Fruit fly (Drosophila melanogaster): ENCODE results near the gene CG42354.

The CG42354 gene

dm6 chrX:16092614-16093280 is 12.0 kb downstream of the CG42354 start (continued):
- TF ChIP-seq Fer1 (GFP tag; optimal IDR thresholded peaks at IDR 0.05) = no peak
- TF ChIP-seq lbe (GFP tag; optimal IDR thresholded peaks at IDR 0.05) = no peak
- no peak for TF ChIP-seq Adf1 (GFP tag; IDR thresholded peaks at IDR 0.05)
- TF ChIP-seq Meics (GFP tag; optimal IDR thresholded peaks at IDR 0.05) = no peak
- TF ChIP-seq schlank (tag; optimal IDR thresholded peaks at IDR 0.05) = no peak
- no peak for TF ChIP-seq kay (GFP tag; optimal IDR thresholded peaks at IDR 0.05)
- TF ChIP-seq Hsf (GFP tag; optimal IDR thresholded peaks at IDR 0.05) = no peak
- TF ChIP-seq dmrt99B (tag; optimal IDR thresholded peaks at IDR 0.05) = peak; percentile 2
- TF ChIP-seq H2.0 (GFP tag; IDR thresholded peaks at IDR 0.05) = no peak
- TF ChIP-seq CG12236 (GFP tag; optimal IDR thresholded peaks at IDR 0.05) = no peak
- TF ChIP-seq HmgZ (tag; optimal IDR thresholded peaks at IDR 0.05) = no peak
- TF ChIP-seq CG30431 (GFP tag; optimal IDR thresholded peaks at IDR 0.05) = no peak
- no peak for TF ChIP-seq CG31365 (tag; optimal IDR thresholded peaks at IDR 0.05)
- no peak for TF ChIP-seq Trl (optimal IDR thresholded peaks at IDR 0.05)
- no peak for TF ChIP-seq Trl (GFP tag; optimal IDR thresholded peaks at IDR 0.05)
- TF ChIP-seq ems (GFP tag; optimal IDR thresholded peaks at IDR 0.05) = no peak
- no peak for TF ChIP-seq Sry-δ (GFP tag; optimal IDR thresholded peaks at IDR 0.05)
- TF ChIP-seq sr (GFP tag; IDR thresholded peaks at IDR 0.05) = 0 out of 3 replicates have a peak, but pooled peaks have one; percentile 27
- no peak for TF ChIP-seq CG4854 (GFP tag; optimal IDR thresholded peaks at IDR 0.05)
- TF ChIP-seq z (GFP tag; IDR thresholded peaks at IDR 0.05) = no peak
- no peak for TF ChIP-seq CG34376 (GFP tag; optimal IDR thresholded peaks at IDR 0.05)
- no peak for TF ChIP-seq CG30020 (tag; optimal IDR thresholded peaks at IDR 0.05)
- no peak for TF ChIP-seq CG9609 (GFP tag; optimal IDR thresholded peaks at IDR 0.05)
- no peak for TF ChIP-seq danr (GFP tag; IDR thresholded peaks at IDR 0.05)
- TF ChIP-seq CG10147 (GFP tag; optimal IDR thresholded peaks at IDR 0.05) = no peak
- TF ChIP-seq nerfin-2 (GFP tag; IDR thresholded peaks at IDR 0.05; ENCODE audit: partially characterized antibody) = no peak
- no peak for TF ChIP-seq CG12744 (GFP tag; optimal IDR thresholded peaks at IDR 0.05)
- TF ChIP-seq Spps (tag; optimal IDR thresholded peaks at IDR 0.05) = no peak
- TF ChIP-seq D (optimal IDR thresholded peaks at IDR 0.05) = no peak
- TF ChIP-seq D (GFP tag; optimal IDR thresholded peaks at IDR 0.05) = no peak
- no peak for TF ChIP-seq CG17612 (GFP tag; IDR thresholded peaks at IDR 0.05)
- TF ChIP-seq gcm (GFP tag; optimal IDR thresholded peaks at IDR 0.05) = no peak
- TF ChIP-seq jing (GFP tag; optimal IDR thresholded peaks at IDR 0.05) = no peak
- TF ChIP-seq Tbp (GFP tag; optimal IDR thresholded peaks at IDR 0.05) = no peak
- TF ChIP-seq CG10565 (GFP tag; optimal IDR thresholded peaks at IDR 0.05) = no peak
- TF ChIP-seq CG42726 (GFP tag; IDR thresholded peaks at IDR 0.05; ENCODE audit: partially characterized antibody) = no peak
- no peak for TF ChIP-seq Abd-B (GFP tag; optimal IDR thresholded peaks at IDR 0.05)
- no peak for TF ChIP-seq MESR4 (GFP tag; optimal IDR thresholded peaks at IDR 0.05)
- no peak for TF ChIP-seq CG32772 (GFP tag; IDR thresholded peaks at IDR 0.05)
- TF ChIP-seq YL-1 (GFP tag; optimal IDR thresholded peaks at IDR 0.05) = no peak
- no peak for TF ChIP-seq grn (GFP tag; optimal IDR thresholded peaks at IDR 0.05)
- 0 out of 2 replicates have a peak, but pooled peaks have one; percentile 26 for TF ChIP-seq Bgb (GFP tag; IDR thresholded peaks at IDR 0.05; ENCODE audit: partially characterized antibody)
- TF ChIP-seq Neu2 (GFP tag; optimal IDR thresholded peaks at IDR 0.05; ENCODE audit: borderline replicate concordance) = no peak
- TF ChIP-seq Xbp1 (GFP tag; optimal IDR thresholded peaks at IDR 0.05) = no peak
- TF ChIP-seq vnd (GFP tag; IDR thresholded peaks at IDR 0.05; ENCODE audit: partially characterized antibody) = no peak
- peak; percentile 43; the same call in 1 of the 2 replicates for TF ChIP-seq Drgx (GFP tag; IDR thresholded peaks at IDR 0.05)
- TF ChIP-seq CG11085 (GFP tag; IDR thresholded peaks at IDR 0.05) = no peak
- TF ChIP-seq chinmo (GFP tag; IDR thresholded peaks at IDR 0.05; ENCODE audit: partially characterized antibody) = 0 out of 4 replicates have a peak, but pooled peaks have one; percentile 59
- TF ChIP-seq crol (GFP tag; IDR thresholded peaks at IDR 0.05) = peak; percentile 90
- no peak for TF ChIP-seq zfh1 (GFP tag; IDR thresholded peaks at IDR 0.05)
- TF ChIP-seq CG10543 (GFP tag; optimal IDR thresholded peaks at IDR 0.05) = peak; percentile 35
